Worm (Caenorhabditis elegans) whole organism, L4 larva: ENCODE data around the gene F56H11.2.

ENCODE experiments used
- F26F4.8 ChIP-seq: fragments of 200-800 bp; sonication (Bioruptor generic); conservative IDR thresholded peaks from 2 replicates; pipeline ENCODE4 v1.3.6; 2022; ENCODE audit warnings: missing genetic modification characterization, missing compliant biosample characterization
- F37D6.2 ChIP-seq: sonication (generic microtip); optimal IDR thresholded peaks from 2 replicates; lab custom pipeline; 2016; ENCODE audit warnings: mild to moderate bottlenecking, missing genetic modification characterization, missing compliant biosample characterization
- F49E8.2 ChIP-seq: sonication (generic microtip); optimal IDR thresholded peaks from 2 replicates; lab custom pipeline; 2016; ENCODE audit warnings: missing compliant biosample characterization, mild to moderate bottlenecking, missing genetic modification characterization, borderline replicate concordance
- R02D3.7 ChIP-seq: fragments of 150-350 bp; sonication (generic microtip); optimal IDR thresholded peaks from 3 replicates; lab custom pipeline; 2014; ENCODE audit warnings: missing biosample characterization, missing genetic modification characterization
- Y5F2A.4 ChIP-seq: fragments of 200-800 bp; sonication (Bioruptor generic); optimal IDR thresholded peaks from 2 replicates; lab custom pipeline; 2018; ENCODE audit warnings: mild to moderate bottlenecking, missing genetic modification characterization, missing compliant biosample characterization
- Y75B8A.6 ChIP-seq: fragments of 200-800 bp; sonication (Bioruptor generic); IDR thresholded peaks from 2 replicates; pipeline ENCODE4 v1.3.6; 2022; ENCODE audit warnings: missing genetic modification reagents, missing genetic modification characterization, missing compliant biosample characterization
- aha-1 ChIP-seq: fragments of 150-350 bp; peaks from one replicate; lab custom pipeline; 2014; ENCODE audit warnings: missing biosample characterization, missing genetic modification characterization
- aly-2 ChIP-seq: sonication (generic microtip); optimal IDR thresholded peaks from 2 replicates; lab custom pipeline; 2018; ENCODE audit warnings: missing biosample characterization, missing genetic modification characterization
- arid-1 ChIP-seq: fragments of 200-800 bp; sonication (Bioruptor generic); conservative IDR thresholded peaks from 2 replicates; pipeline ENCODE4 v1.3.6; 2022; ENCODE audit warnings: missing genetic modification reagents, missing genetic modification characterization, missing compliant biosample characterization
- ceh-44 ChIP-seq: fragments of 200-800 bp; sonication (Bioruptor generic); IDR thresholded peaks from 2 replicates; pipeline ENCODE4 v1.3.6; 2022; ENCODE audit warnings: missing genetic modification reagents, missing genetic modification characterization, missing compliant biosample characterization
- ceh-82 ChIP-seq: sonication (generic microtip); optimal IDR thresholded peaks from 2 replicates; lab custom pipeline; 2017; ENCODE audit warnings: missing biosample characterization, missing genetic modification characterization
- ces-1 ChIP-seq: fragments of 150-350 bp; sonication (generic microtip); optimal IDR thresholded peaks from 4 replicates; lab custom pipeline; 2014; ENCODE audit warnings: missing biosample characterization, missing genetic modification reagents, missing genetic modification characterization
- cey-2 ChIP-seq: sonication (generic microtip); optimal IDR thresholded peaks from 3 replicates; lab custom pipeline; 2017; ENCODE audit warnings: missing genetic modification characterization, mild to moderate bottlenecking, missing compliant biosample characterization, antibody characterized with exemption, borderline replicate concordance; ENCODE audit not compliant: insufficient read depth
- ctbp-1 ChIP-seq: fragments of 200-800 bp; sonication (Bioruptor generic); IDR thresholded peaks from 2 replicates; pipeline ENCODE4 v1.3.6; 2022; ENCODE audit warnings: missing genetic modification reagents, missing genetic modification characterization, missing compliant biosample characterization
- daf-12 ChIP-seq: fragments of 150-350 bp; optimal IDR thresholded peaks from 2 replicates; lab custom pipeline; 2014; ENCODE audit warnings: missing biosample characterization, missing genetic modification reagents, missing genetic modification characterization
- daf-19 ChIP-seq: fragments of 200-800 bp; sonication (Bioruptor generic); conservative IDR thresholded peaks from 2 replicates; pipeline ENCODE4 v1.3.6; 2022; ENCODE audit warnings: missing genetic modification characterization, missing compliant biosample characterization
- dmd-8 ChIP-seq: fragments of 200-800 bp; sonication (Bioruptor generic); IDR thresholded peaks from 2 replicates; pipeline ENCODE4 v1.3.6; 2022; ENCODE audit warnings: missing genetic modification characterization, missing compliant biosample characterization
- dpl-1 ChIP-seq: fragments of 150-350 bp; optimal IDR thresholded peaks from 2 replicates; lab custom pipeline; 2014; ENCODE audit warnings: missing biosample characterization, missing genetic modification reagents, missing genetic modification characterization
- dve-1 ChIP-seq: sonication (generic microtip); optimal IDR thresholded peaks from 2 replicates; lab custom pipeline; 2017; ENCODE audit warnings: antibody characterized with exemption, mild to moderate bottlenecking, missing genetic modification characterization, missing compliant biosample characterization; ENCODE audit not compliant: insufficient read depth
- egl-27 ChIP-seq: sonication (generic microtip); optimal IDR thresholded peaks from 3 replicates; lab custom pipeline; 2017; ENCODE audit warnings: missing biosample characterization, missing genetic modification reagents, missing genetic modification characterization
- egl-43 ChIP-seq: fragments of 200-800 bp; sonication (Bioruptor generic); IDR thresholded peaks from 2 replicates; pipeline ENCODE4 v1.3.6; 2022; ENCODE audit warnings: missing genetic modification reagents, missing genetic modification characterization, missing compliant biosample characterization
- fos-1 ChIP-seq: fragments of 150-350 bp; optimal IDR thresholded peaks from 2 replicates; lab custom pipeline; 2014; ENCODE audit warnings: missing biosample characterization, missing genetic modification characterization
- hif-1 ChIP-seq, 2 experiments: sonication (generic microtip); optimal IDR thresholded peaks; 2 replicates each; lab custom pipeline; 2016 to 2017; ENCODE audit warnings: missing compliant biosample characterization in 2 of 2, missing genetic modification characterization in 2 of 2, missing genetic modification reagents in 2 of 2, missing genotype in 2 of 2, mild to moderate bottlenecking in 1 of 2
- jun-1 ChIP-seq: fragments of 150-350 bp; optimal IDR thresholded peaks from 2 replicates; lab custom pipeline; 2014; ENCODE audit warnings: missing biosample characterization, missing genetic modification reagents, missing genetic modification characterization
- lin-1 ChIP-seq: fragments of 200-800 bp; sonication (Bioruptor generic); IDR thresholded peaks from 2 replicates; pipeline ENCODE4 v1.3.6; 2022; ENCODE audit warnings: missing genetic modification reagents, missing genetic modification characterization, missing compliant biosample characterization
- lin-15B ChIP-seq: fragments of 150-350 bp; sonication (generic microtip); optimal IDR thresholded peaks from 3 replicates; lab custom pipeline; 2014; ENCODE audit warnings: missing biosample characterization, missing genetic modification characterization
- lin-29 ChIP-seq: fragments of 200-800 bp; sonication (Bioruptor generic); IDR thresholded peaks from 2 replicates; pipeline ENCODE4 v1.3.6; 2022; ENCODE audit warnings: missing genetic modification reagents, missing genetic modification characterization, missing compliant biosample characterization
- lin-38 ChIP-seq: fragments of 200-800 bp; sonication (Bioruptor generic); IDR thresholded peaks from 2 replicates; pipeline ENCODE4 v1.3.6; 2022; ENCODE audit warnings: missing genetic modification reagents, missing genetic modification characterization, missing compliant biosample characterization
- lin-39 ChIP-seq: fragments of 150-350 bp; optimal IDR thresholded peaks from 2 replicates; lab custom pipeline; 2014; ENCODE audit warnings: missing biosample characterization, missing genetic modification reagents, missing genetic modification characterization
- lir-3 ChIP-seq: sonication (generic microtip); optimal IDR thresholded peaks from 2 replicates; lab custom pipeline; 2016; ENCODE audit warnings: mild to moderate bottlenecking, missing genetic modification characterization, missing compliant biosample characterization
- madf-9 ChIP-seq: fragments of 200-800 bp; sonication (Bioruptor generic); conservative IDR thresholded peaks from 2 replicates; pipeline ENCODE4 v1.3.6; 2022; ENCODE audit warnings: missing genetic modification reagents, missing genetic modification characterization, missing compliant biosample characterization
- mdl-1 ChIP-seq, 2 experiments: fragments of 150-350 bp in 1 of 2; sonication (generic microtip) in 1 of 2; optimal IDR thresholded peaks; 2 replicates each; lab custom pipeline; 2014 to 2017; ENCODE audit warnings: missing biosample characterization in 2 of 2, missing genetic modification characterization in 2 of 2
- mxl-2 ChIP-seq: fragments of 200-800 bp; sonication (Bioruptor generic); conservative IDR thresholded peaks from 2 replicates; pipeline ENCODE4 v1.3.6; 2022; ENCODE audit warnings: missing genetic modification reagents, missing genetic modification characterization, missing compliant biosample characterization
- mxl-3 ChIP-seq: fragments of 200-800 bp; sonication (Bioruptor generic); optimal IDR thresholded peaks from 2 replicates; lab custom pipeline; 2018; ENCODE audit warnings: mild to moderate bottlenecking, missing genetic modification characterization, missing compliant biosample characterization
- nhr-111 ChIP-seq: fragments of 200-800 bp; sonication (Bioruptor generic); optimal IDR thresholded peaks from 2 replicates; lab custom pipeline; 2018; ENCODE audit warnings: mild to moderate bottlenecking, missing genetic modification characterization, missing compliant biosample characterization
- nhr-28 ChIP-seq: fragments of 150-350 bp; optimal IDR thresholded peaks from 2 replicates; lab custom pipeline; 2014; ENCODE audit warnings: missing biosample characterization, missing genetic modification characterization
- nhr-42 ChIP-seq: fragments of 200-800 bp; sonication (Bioruptor generic); IDR thresholded peaks from 2 replicates; pipeline ENCODE4 v1.3.6; 2022; ENCODE audit warnings: missing genetic modification characterization, missing compliant biosample characterization
- nhr-48 ChIP-seq: sonication (generic microtip); optimal IDR thresholded peaks from 2 replicates; lab custom pipeline; 2016; ENCODE audit warnings: mild to moderate bottlenecking, missing genetic modification characterization, missing compliant biosample characterization
- nhr-77 ChIP-seq: fragments of 150-350 bp; optimal IDR thresholded peaks from 2 replicates; lab custom pipeline; 2014; ENCODE audit warnings: missing biosample characterization, missing genetic modification characterization
- rbr-2 ChIP-seq: sonication (generic microtip); optimal IDR thresholded peaks from 2 replicates; lab custom pipeline; 2016; ENCODE audit warnings: missing genotype, missing genetic modification characterization, missing compliant biosample characterization
- snpc-1.2 ChIP-seq: fragments of 200-800 bp; sonication (Bioruptor generic); IDR thresholded peaks from 2 replicates; pipeline ENCODE4 v1.3.6; 2022; ENCODE audit warnings: missing genetic modification reagents, missing genetic modification characterization, missing compliant biosample characterization
- snpc-4 ChIP-seq: fragments of 150-350 bp; optimal IDR thresholded peaks from 2 replicates; lab custom pipeline; 2014; ENCODE audit warnings: missing biosample characterization, missing genetic modification characterization
- spr-3 ChIP-seq: fragments of 200-800 bp; sonication (Bioruptor generic); optimal IDR thresholded peaks from 2 replicates; lab custom pipeline; 2018; ENCODE audit warnings: mild to moderate bottlenecking, missing genetic modification characterization, missing compliant biosample characterization
- tag-97 ChIP-seq: fragments of 200-800 bp; sonication (Bioruptor generic); IDR thresholded peaks from 2 replicates; pipeline ENCODE4 v1.3.6; 2022; ENCODE audit warnings: missing genetic modification characterization, missing compliant biosample characterization
- tra-1 ChIP-seq: fragments of 200-800 bp; sonication (Bioruptor generic); IDR thresholded peaks from 2 replicates; pipeline ENCODE4 v1.3.6; 2022; ENCODE audit warnings: missing genetic modification reagents, missing genetic modification characterization, missing compliant biosample characterization
- unc-62 ChIP-seq, 3 experiments: fragments of 150-350 bp in 1 of 3; sonication (generic microtip); optimal IDR thresholded peaks in 2 of 3; peaks in 1 of 3; 1 replicate in 1 of 3; 2 replicates in 2 of 3; lab custom pipeline; 2014 to 2017; ENCODE audit warnings: missing biosample characterization in 3 of 3, missing genetic modification characterization in 3 of 3, missing genetic modification reagents in 3 of 3, missing genotype in 1 of 3
- vab-7 ChIP-seq: fragments of 200-800 bp; sonication (Bioruptor generic); IDR thresholded peaks from 2 replicates; pipeline ENCODE4 v1.3.6; 2022; ENCODE audit warnings: missing genetic modification reagents, missing genetic modification characterization, missing compliant biosample characterization
- zfp-2 ChIP-seq: sonication (generic microtip); optimal IDR thresholded peaks from 2 replicates; lab custom pipeline; 2016; ENCODE audit warnings: mild to moderate bottlenecking, missing genetic modification characterization, missing compliant biosample characterization
- ztf-7 ChIP-seq: fragments of 150-350 bp; optimal IDR thresholded peaks from 2 replicates; lab custom pipeline; 2014; ENCODE audit warnings: missing biosample characterization, missing genetic modification characterization

The F56H11.2 gene

ce11 chrIV:9529647-9530046, 3.3 kb downstream of the F56H11.2 start, which contains the start of gene elo-7:
Gene elo-7 (plus strand): TSS chrIV:9529947.
- TF ChIP-seq R02D3.7 (tag; lab: Kevin White, UChicago) (no peak), dmd-8 (GFP tag; lab: Robert Waterston, UW) (no peak), fos-1 (tag; lab: Kevin White, UChicago) (no peak), aha-1 (tag; lab: Kevin White, UChicago) (no peak), tag-97 (no peak), egl-43 (no peak), Y5F2A.4 (no peak), nhr-48 (tag; lab: Kevin White, UChicago) (no peak), daf-12 (no peak), ceh-82 (tag; lab: Kevin White, UChicago) (no peak), nhr-42 (GFP tag; lab: Robert Waterston, UW) (no peak), daf-19 (GFP tag; lab: Robert Waterston, UW) (no peak), F49E8.2 (no peak), spr-3 (GFP tag; lab: Kevin White, UChicago) (no peak), arid-1 (no peak), madf-9 (GFP tag; lab: Robert Waterston, UW) (no peak)
- TF ChIP-seq, all 104 proteins: peak for 0

ce11 chrIV:9527002-9527401, 6.0 kb downstream of the F56H11.2 start:
- no peak for TF ChIP-seq mxl-2 (GFP tag; lab: Robert Waterston, UW)
- no peak for TF ChIP-seq vab-7 (GFP tag; lab: Robert Waterston, UW)
- no peak for TF ChIP-seq spr-3 (GFP tag; lab: Kevin White, UChicago)
- TF ChIP-seq ztf-7 (tag; lab: Kevin White, UChicago): no peak
- no peak for TF ChIP-seq egl-43
- no peak for TF ChIP-seq cey-2 (tag; lab: Kevin White, UChicago)
- TF ChIP-seq aly-2: no peak
- TF ChIP-seq rbr-2 (tag; lab: Kevin White, UChicago): no peak
- TF ChIP-seq F37D6.2: no peak
- no peak for TF ChIP-seq lin-38 (GFP tag; lab: Robert Waterston, UW)
- peak; percentile 55 for TF ChIP-seq nhr-28 (tag; lab: Kevin White, UChicago)
- no peak for TF ChIP-seq ceh-44 (GFP tag; lab: Robert Waterston, UW)
- no peak for TF ChIP-seq F26F4.8 (GFP tag; lab: Robert Waterston, UW)
- TF ChIP-seq jun-1 (tag; lab: Kevin White, UChicago): no peak
- no peak for TF ChIP-seq ctbp-1 (GFP tag; lab: Robert Waterston, UW)
- TF ChIP-seq mdl-1 (tag; optimal IDR thresholded peaks at IDR 0.05; lab: Kevin White, UChicago): no peak
- no peak for TF ChIP-seq dpl-1 (GFP tag; lab: Kevin White, UChicago)
- no peak for TF ChIP-seq madf-9 (GFP tag; lab: Robert Waterston, UW)
- no peak for TF ChIP-seq nhr-111
- no peak for TF ChIP-seq lin-29
- TF ChIP-seq Y75B8A.6 (GFP tag; lab: Robert Waterston, UW): no peak
- TF ChIP-seq arid-1: no peak
- TF ChIP-seq tra-1 (GFP tag; lab: Robert Waterston, UW): no peak
- TF ChIP-seq mxl-3 (GFP tag; lab: Kevin White, UChicago): no peak
- TF ChIP-seq nhr-77 (tag; lab: Kevin White, UChicago): peak; percentile 60
- no peak for TF ChIP-seq snpc-4 (tag; lab: Kevin White, UChicago)
- TF ChIP-seq egl-27: no peak
- TF ChIP-seq unc-62 (GFP tag; optimal IDR thresholded peaks at IDR 0.05 in 1 of 2; lab: Kevin White, UChicago): no peak
- TF ChIP-seq unc-62 (tag; optimal IDR thresholded peaks at IDR 0.05; lab: Kevin White, UChicago): no peak
- no peak for TF ChIP-seq R02D3.7 (tag; lab: Kevin White, UChicago)
- TF ChIP-seq lir-3 (tag; lab: Kevin White, UChicago): no peak
- TF ChIP-seq lin-15B: no peak
- TF ChIP-seq snpc-1.2 (GFP tag; lab: Robert Waterston, UW): no peak
- no peak for TF ChIP-seq hif-1 (tag; optimal IDR thresholded peaks at IDR 0.05; lab: Kevin White, UChicago)
- no peak for TF ChIP-seq daf-19 (GFP tag; lab: Robert Waterston, UW)
- peak; percentile 60 for TF ChIP-seq dve-1 (tag; lab: Kevin White, UChicago)
- TF ChIP-seq aha-1 (tag; lab: Kevin White, UChicago): no peak
- no peak for TF ChIP-seq ceh-82 (tag; lab: Kevin White, UChicago)
- TF ChIP-seq lin-1 (GFP tag; lab: Robert Waterston, UW): no peak
- no peak for TF ChIP-seq Y5F2A.4
- TF ChIP-seq lin-39 (tag; lab: Kevin White, UChicago): no peak
- no peak for TF ChIP-seq zfp-2 (tag; lab: Kevin White, UChicago)
- no peak for TF ChIP-seq ces-1 (GFP tag; lab: Kevin White, UChicago)
